Worm (Caenorhabditis elegans) whole organism, L1 larva: ENCODE results near the gene F13D12.8.

Experiments
- C04F5.9 ChIP-seq: sonication (generic microtip); optimal IDR thresholded peaks from 2 replicates; lab custom pipeline; 2016; ENCODE audit warnings: missing genetic modification characterization, missing compliant biosample characterization
- C34B4.2 ChIP-seq: sonication (generic microtip); optimal IDR thresholded peaks from 2 replicates; lab custom pipeline; 2017; ENCODE audit warnings: mild to moderate bottlenecking, missing genetic modification characterization, missing compliant biosample characterization
- F16B12.6 ChIP-seq: fragments of 150-350 bp; optimal IDR thresholded peaks from 2 replicates; lab custom pipeline; 2014; ENCODE audit warnings: missing biosample characterization, missing genetic modification characterization
- alr-1 ChIP-seq: fragments of 200-800 bp; sonication (Bioruptor generic); optimal IDR thresholded peaks from 2 replicates; lab custom pipeline; 2018; ENCODE audit warnings: borderline replicate concordance, mild to moderate bottlenecking, missing genetic modification characterization, missing compliant biosample characterization
- aly-2 ChIP-seq: fragments of 150-350 bp; optimal IDR thresholded peaks from 2 replicates; lab custom pipeline; 2014; ENCODE audit warnings: missing biosample characterization, missing genetic modification characterization
- blmp-1 ChIP-seq: fragments of 150-350 bp; optimal IDR thresholded peaks from 2 replicates; lab custom pipeline; 2014; ENCODE audit warnings: missing biosample characterization, missing genetic modification characterization
- ceh-63 ChIP-seq: fragments of 200-800 bp; sonication (Bioruptor generic); optimal IDR thresholded peaks from 2 replicates; lab custom pipeline; 2018; ENCODE audit warnings: mild to moderate bottlenecking, missing genetic modification characterization, missing compliant biosample characterization
- ceh-82 ChIP-seq, 3 experiments: fragments of 150-350 bp in 1 of 3; sonication (generic microtip) in 2 of 3; optimal IDR thresholded peaks; 2 replicates each; lab custom pipeline; 2014 to 2017; ENCODE audit warnings: missing biosample characterization in 3 of 3, missing genetic modification characterization in 3 of 3
- ceh-90 ChIP-seq: sonication (generic microtip); optimal IDR thresholded peaks from 2 replicates; lab custom pipeline; 2016; ENCODE audit warnings: missing genetic modification characterization, missing compliant biosample characterization
- dpl-1 ChIP-seq, 3 experiments: fragments of 150-350 bp in 2 of 3; sonication (generic microtip) in 1 of 3; optimal IDR thresholded peaks; 2 replicates each; lab custom pipeline; 2014 to 2017; ENCODE audit warnings: missing biosample characterization in 3 of 3, missing genetic modification characterization in 3 of 3, missing genetic modification reagents in 3 of 3
- dsc-1 ChIP-seq: sonication (generic microtip); optimal IDR thresholded peaks from 2 replicates; lab custom pipeline; 2016; ENCODE audit warnings: mild to moderate bottlenecking, missing genetic modification characterization, missing compliant biosample characterization
- efl-1 ChIP-seq, 4 experiments: fragments of 150-350 bp; optimal IDR thresholded peaks in 3 of 4; peaks in 1 of 4; 1 replicate in 1 of 4; 2 replicates in 3 of 4; lab custom pipeline; 2014; ENCODE audit warnings: missing biosample characterization in 2 of 4, missing genetic modification characterization in 2 of 4, missing genetic modification reagents in 2 of 4
- efl-3 ChIP-seq: fragments of 200-800 bp; sonication (Bioruptor generic); optimal IDR thresholded peaks from 2 replicates; lab custom pipeline; 2018; ENCODE audit warnings: mild to moderate bottlenecking, missing genetic modification characterization, missing compliant biosample characterization
- egl-13 ChIP-seq: sonication (generic microtip); optimal IDR thresholded peaks from 2 replicates; lab custom pipeline; 2016; ENCODE audit warnings: missing genotype, missing genetic modification reagents, missing genetic modification characterization, missing compliant biosample characterization
- elt-2 ChIP-seq: sonication (generic microtip); optimal IDR thresholded peaks from 2 replicates; lab custom pipeline; 2016; ENCODE audit warnings: missing genetic modification characterization, mild to moderate bottlenecking, inconsistent platforms, missing compliant biosample characterization, missing genetic modification reagents
- elt-3 ChIP-seq, 6 experiments: fragments of 150-350 bp in 1 of 6; sonication (generic microtip); optimal IDR thresholded peaks; 2 replicates each; lab custom pipeline; 2017 to 2018; ENCODE audit warnings: missing biosample characterization in 6 of 6, missing genetic modification characterization in 6 of 6, inconsistent platforms in 1 of 6
- fkh-10 ChIP-seq: sonication (generic microtip); optimal IDR thresholded peaks from 2 replicates; lab custom pipeline; 2017; ENCODE audit warnings: missing biosample characterization, missing genetic modification reagents, missing genetic modification characterization
- fkh-8 ChIP-seq: sonication (generic microtip); optimal IDR thresholded peaks from 2 replicates; lab custom pipeline; 2016; ENCODE audit warnings: mild to moderate bottlenecking, missing genetic modification characterization, missing compliant biosample characterization
- grh-1 ChIP-seq: fragments of 200-800 bp; sonication (Bioruptor generic); IDR thresholded peaks from 2 replicates; pipeline ENCODE4 v1.3.6; 2022; ENCODE audit warnings: missing genetic modification reagents, missing genetic modification characterization, missing compliant biosample characterization
- hlh-17 ChIP-seq: fragments of 200-800 bp; sonication (Bioruptor generic); optimal IDR thresholded peaks from 2 replicates; lab custom pipeline; 2018; ENCODE audit warnings: missing genetic modification characterization, mild to moderate bottlenecking, missing compliant biosample characterization, moderate library complexity, borderline replicate concordance
- isw-1 ChIP-seq: fragments of 200-800 bp; sonication (Bioruptor generic); IDR thresholded peaks from 2 replicates; pipeline ENCODE4 v1.3.6; 2022; ENCODE audit warnings: missing genetic modification characterization, missing compliant biosample characterization
- lin-14 ChIP-seq: fragments of 200-800 bp; sonication (Bioruptor generic); optimal IDR thresholded peaks from 2 replicates; lab custom pipeline; 2018; ENCODE audit warnings: mild to moderate bottlenecking, missing genetic modification characterization, moderate library complexity, missing compliant biosample characterization
- lin-15B ChIP-seq: fragments of 150-350 bp; sonication (generic microtip); optimal IDR thresholded peaks from 3 replicates; lab custom pipeline; 2014; ENCODE audit warnings: missing biosample characterization, missing genetic modification characterization
- lin-35 ChIP-seq, 2 experiments: fragments of 150-350 bp; optimal IDR thresholded peaks; 2 replicates each; lab custom pipeline; 2014; ENCODE audit warnings: missing biosample characterization in 2 of 2, missing genetic modification characterization in 2 of 2, missing genetic modification reagents in 2 of 2
- lin-39 ChIP-seq: fragments of 150-350 bp; optimal IDR thresholded peaks from 2 replicates; lab custom pipeline; 2014; ENCODE audit warnings: missing biosample characterization, missing genetic modification reagents, missing genetic modification characterization
- lsy-2 ChIP-seq, 2 experiments: fragments of 150-350 bp; optimal IDR thresholded peaks; 2 replicates each; lab custom pipeline; 2014; ENCODE audit warnings: missing biosample characterization in 2 of 2, missing genetic modification characterization in 2 of 2
- mdl-1 ChIP-seq, 2 experiments: fragments of 150-350 bp; optimal IDR thresholded peaks; 2 replicates each; lab custom pipeline; 2014 to 2017; ENCODE audit warnings: missing biosample characterization in 2 of 2, missing genetic modification characterization in 2 of 2, inconsistent platforms in 1 of 2
- mef-2 ChIP-seq: fragments of 150-350 bp; optimal IDR thresholded peaks from 2 replicates; lab custom pipeline; 2014; ENCODE audit warnings: missing biosample characterization, missing genetic modification characterization
- nhr-11 ChIP-seq: fragments of 150-350 bp; optimal IDR thresholded peaks from 2 replicates; lab custom pipeline; 2014; ENCODE audit warnings: missing biosample characterization, missing genetic modification characterization
- nhr-19 ChIP-seq: fragments of 200-800 bp; sonication (Bioruptor generic); conservative IDR thresholded peaks from 2 replicates; pipeline ENCODE4 v1.3.6; 2022; ENCODE audit warnings: missing genetic modification characterization, missing compliant biosample characterization
- nhr-20 ChIP-seq: sonication (generic microtip); optimal IDR thresholded peaks from 2 replicates; lab custom pipeline; 2016; ENCODE audit warnings: mild to moderate bottlenecking, missing genetic modification characterization, missing compliant biosample characterization
- nhr-237 ChIP-seq: fragments of 150-350 bp; optimal IDR thresholded peaks from 2 replicates; lab custom pipeline; 2014; ENCODE audit warnings: missing biosample characterization, missing genetic modification characterization
- nhr-76 ChIP-seq: sonication (generic microtip); optimal IDR thresholded peaks from 2 replicates; lab custom pipeline; 2017; ENCODE audit warnings: missing biosample characterization, missing genetic modification characterization
- nhr-84 ChIP-seq: sonication (generic microtip); optimal IDR thresholded peaks from 2 replicates; lab custom pipeline; 2017; ENCODE audit warnings: missing biosample characterization, missing genetic modification characterization
- nhr-85 ChIP-seq: sonication (generic microtip); peaks from one replicate; lab custom pipeline; 2016; ENCODE audit warnings: missing genetic modification characterization, inconsistent platforms, missing compliant biosample characterization
- nhr-90 ChIP-seq: sonication (generic microtip); optimal IDR thresholded peaks from 2 replicates; lab custom pipeline; 2016; ENCODE audit warnings: mild to moderate bottlenecking, missing genetic modification characterization, missing compliant biosample characterization; ENCODE audit not compliant: poor library complexity
- pag-3 ChIP-seq: sonication (generic microtip); optimal IDR thresholded peaks from 2 replicates; lab custom pipeline; 2017; ENCODE audit warnings: missing genetic modification characterization, mild to moderate bottlenecking, missing compliant biosample characterization, antibody characterized with exemption, borderline replicate concordance; ENCODE audit not compliant: insufficient read depth
- pax-3 ChIP-seq: fragments of 200-800 bp; sonication (Bioruptor generic); optimal IDR thresholded peaks from 2 replicates; lab custom pipeline; 2018; ENCODE audit warnings: mild to moderate bottlenecking, missing genetic modification characterization, moderate library complexity, missing compliant biosample characterization
- pqm-1 ChIP-seq: sonication (generic microtip); optimal IDR thresholded peaks from 3 replicates; lab custom pipeline; 2017; ENCODE audit warnings: missing biosample characterization, missing genetic modification characterization
- skn-1 ChIP-seq: fragments of 150-350 bp; optimal IDR thresholded peaks from 2 replicates; lab custom pipeline; 2014; ENCODE audit warnings: missing biosample characterization, missing genetic modification characterization
- snu-23 ChIP-seq: sonication (generic microtip); optimal IDR thresholded peaks from 2 replicates; lab custom pipeline; 2016; ENCODE audit warnings: missing genetic modification characterization, missing compliant biosample characterization
- sox-4 ChIP-seq: sonication (generic microtip); optimal IDR thresholded peaks from 2 replicates; lab custom pipeline; 2016; ENCODE audit warnings: missing genetic modification characterization, missing compliant biosample characterization
- sptf-1 ChIP-seq: fragments of 150-350 bp; optimal IDR thresholded peaks from 2 replicates; lab custom pipeline; 2014; ENCODE audit warnings: missing biosample characterization, missing genetic modification characterization
- sup-37 ChIP-seq: fragments of 200-800 bp; sonication (Bioruptor generic); optimal IDR thresholded peaks from 2 replicates; lab custom pipeline; 2018; ENCODE audit warnings: mild to moderate bottlenecking, missing genetic modification characterization, missing compliant biosample characterization
- swsn-7 ChIP-seq: sonication (generic microtip); optimal IDR thresholded peaks from 2 replicates; lab custom pipeline; 2016; ENCODE audit warnings: missing genetic modification characterization, missing compliant biosample characterization
- unc-30 ChIP-seq: sonication (generic microtip); optimal IDR thresholded peaks from 2 replicates; lab custom pipeline; 2017; ENCODE audit warnings: missing biosample characterization, missing genetic modification characterization
- vab-15 ChIP-seq: sonication (generic microtip); optimal IDR thresholded peaks from 2 replicates; lab custom pipeline; 2017; ENCODE audit warnings: missing genotype, mild to moderate bottlenecking, missing genetic modification characterization, missing compliant biosample characterization
- xbp-1 ChIP-seq: sonication (generic microtip); optimal IDR thresholded peaks from 2 replicates; lab custom pipeline; 2016; ENCODE audit warnings: missing genetic modification characterization, missing compliant biosample characterization
- ztf-11 ChIP-seq, 2 experiments: sonication (generic microtip); optimal IDR thresholded peaks; 2 replicates each; lab custom pipeline; 2016 to 2017; ENCODE audit warnings: missing genetic modification characterization in 2 of 2, missing biosample characterization in 1 of 2, missing compliant biosample characterization in 1 of 2

Gene F13D12.8

DNA sequence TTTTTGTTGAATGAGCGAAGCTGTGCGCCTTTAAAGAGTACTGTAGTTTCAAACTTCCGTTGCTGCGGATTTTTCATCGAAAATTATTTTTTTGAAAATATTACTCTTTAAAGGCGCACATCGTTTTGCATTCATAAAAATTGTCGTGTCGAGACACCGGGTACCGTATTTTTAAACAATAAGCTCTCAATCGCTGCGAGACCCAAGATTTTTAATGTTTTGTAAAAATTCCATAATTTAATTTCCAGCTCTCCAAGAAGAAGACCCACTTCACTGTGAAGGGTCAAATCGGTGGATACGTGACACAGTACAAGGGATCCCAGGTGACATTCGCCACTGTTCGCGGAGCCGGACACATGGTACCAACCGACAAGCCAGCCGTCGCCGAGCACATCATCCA lies 9.9 kb upstream of the F13D12.8 start:
- TF ChIP-seq mef-2 (no peak), nhr-19 (no peak)

DNA sequence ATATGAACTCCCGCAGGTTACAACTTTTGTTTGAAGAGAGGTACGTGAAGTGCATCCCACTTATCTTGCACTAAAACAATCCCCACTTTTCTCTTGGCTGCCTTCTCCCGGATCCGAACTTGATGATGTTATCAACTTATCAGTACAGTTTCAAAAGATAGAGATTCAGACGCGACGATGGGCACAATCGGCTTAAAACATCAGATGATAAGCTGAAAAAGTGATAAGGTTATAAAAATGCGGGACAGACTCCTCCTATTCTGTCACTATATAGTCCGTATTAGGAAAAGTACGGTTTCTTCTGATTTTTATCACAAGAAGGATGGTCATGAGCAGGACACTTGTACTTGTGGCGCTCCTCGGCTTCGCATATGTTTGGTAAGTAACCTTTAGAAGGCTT lies 6.8 kb upstream of the F13D12.8 start, which contains the start of gene ctsa-1.2:
TSS of gene ctsa-1.2 (plus strand) at position 160 of the 400 bp plus-strand sequence.
- TF ChIP-seq lin-35 (GFP tag; optimal IDR thresholded peaks at IDR 0.05; lab: Kevin White, UChicago) (peak in 1 of 2 experiments; percentile 5), unc-30 (tag; lab: Kevin White, UChicago) (no peak), efl-3 (no peak), mdl-1 (tag; optimal IDR thresholded peaks at IDR 0.05; lab: Kevin White, UChicago) (no peak), ztf-11 (tag; optimal IDR thresholded peaks at IDR 0.05; lab: Kevin White, UChicago) (no peak), C34B4.2 (no peak), lsy-2 (tag; optimal IDR thresholded peaks at IDR 0.05; lab: Kevin White, UChicago) (no peak), elt-2 (tag; lab: Kevin White, UChicago) (peak; percentile 92), pqm-1 (tag; lab: Kevin White, UChicago) (no peak), sup-37 (no peak), ceh-63 (GFP tag; lab: Kevin White, UChicago) (no peak)

DNA sequence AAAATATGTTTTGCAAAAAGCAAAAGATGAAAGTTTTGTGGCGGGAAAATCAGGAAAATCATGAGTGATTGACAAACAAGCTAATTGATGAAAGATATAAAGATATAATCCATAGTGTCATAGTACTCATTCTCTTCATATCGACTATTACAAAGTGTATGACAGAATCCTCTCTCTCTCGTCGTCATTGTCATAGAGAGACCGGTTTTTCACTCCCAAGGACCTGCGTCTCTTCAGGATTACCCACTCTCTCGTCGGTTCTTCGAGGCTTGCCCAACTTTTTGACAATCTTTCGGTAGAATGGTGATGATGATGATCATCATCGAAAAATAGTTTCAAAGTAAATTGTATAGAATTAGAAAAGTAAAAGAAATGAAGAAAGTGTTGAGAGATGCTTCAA lies 5.0 kb upstream of the F13D12.8 start:
- no peak for TF ChIP-seq dsc-1 (tag; lab: Kevin White, UChicago)
- no peak for TF ChIP-seq ceh-90 (tag; lab: Kevin White, UChicago)
- TF ChIP-seq lin-39 (tag; lab: Kevin White, UChicago): no peak
- no peak for TF ChIP-seq F16B12.6 (tag; lab: Kevin White, UChicago)
- no peak for TF ChIP-seq nhr-84 (tag; lab: Kevin White, UChicago)
- no peak for TF ChIP-seq hlh-17 (GFP tag; lab: Kevin White, UChicago)
- peak; percentile 74 for TF ChIP-seq nhr-20 (tag; lab: Kevin White, UChicago)
- TF ChIP-seq sox-4 (tag; lab: Kevin White, UChicago): no peak
- peak; percentile 22 for TF ChIP-seq swsn-7 (tag; lab: Kevin White, UChicago)
- peak in 1 of 3 experiments; percentile 30 for TF ChIP-seq dpl-1 (GFP tag; optimal IDR thresholded peaks at IDR 0.05; lab: Kevin White, UChicago)
- TF ChIP-seq C04F5.9: no peak
- TF ChIP-seq fkh-8 (tag; lab: Kevin White, UChicago): no peak
- TF ChIP-seq efl-1 (optimal IDR thresholded peaks at IDR 0.05; lab: Kevin White, UChicago): peak; percentile 5 to 33
- TF ChIP-seq efl-1 (GFP tag; optimal IDR thresholded peaks at IDR 0.05 in 1 of 2; lab: Kevin White, UChicago): peak in 1 of 2 experiments; percentile 91
- TF ChIP-seq aly-2 (tag; lab: Kevin White, UChicago): no peak
- peak; percentile 24 for TF ChIP-seq skn-1 (tag; lab: Kevin White, UChicago)
- no peak for TF ChIP-seq sptf-1
- no peak for TF ChIP-seq vab-15 (tag; lab: Kevin White, UChicago)
- TF ChIP-seq isw-1 (GFP tag; lab: Robert Waterston, UW): no peak
- TF ChIP-seq grh-1 (GFP tag; lab: Robert Waterston, UW): peak; percentile 96
- no peak for TF ChIP-seq pag-3
- TF ChIP-seq elt-3 (tag; optimal IDR thresholded peaks at IDR 0.05; lab: Kevin White, UChicago): peak in 4 of 6 experiments; percentile 9 to 75 (median 52)
- TF ChIP-seq egl-13: no peak
- no peak for TF ChIP-seq alr-1 (tag; lab: Kevin White, UChicago)
- no peak for TF ChIP-seq nhr-76 (tag; lab: Kevin White, UChicago)
- peak; percentile 20 for TF ChIP-seq xbp-1 (tag; lab: Kevin White, UChicago)
- TF ChIP-seq pqm-1 (tag; lab: Kevin White, UChicago): no peak
- no peak for TF ChIP-seq nhr-11 (tag; lab: Kevin White, UChicago)
- peak in 1 of 2 experiments; percentile 18 for TF ChIP-seq mdl-1 (tag; optimal IDR thresholded peaks at IDR 0.05; lab: Kevin White, UChicago)
- TF ChIP-seq fkh-10 (GFP tag; lab: Kevin White, UChicago): no peak
- TF ChIP-seq blmp-1 (tag; lab: Kevin White, UChicago): peak; percentile 84
- TF ChIP-seq pax-3: no peak
- peak; percentile 93 for TF ChIP-seq nhr-85 (tag; lab: Kevin White, UChicago)
- TF ChIP-seq lin-14 (GFP tag; lab: Kevin White, UChicago): peak; percentile 88
- peak; percentile 62 for TF ChIP-seq nhr-90 (tag; lab: Kevin White, UChicago)
- TF ChIP-seq snu-23: peak; percentile 79
- no peak for TF ChIP-seq lin-15B
- TF ChIP-seq nhr-237 (tag; lab: Kevin White, UChicago): no peak
- no peak for TF ChIP-seq ceh-82 (tag; optimal IDR thresholded peaks at IDR 0.05; lab: Kevin White, UChicago)
- TF ChIP-seq elt-2 (tag; lab: Kevin White, UChicago): no peak
